Worm (Caenorhabditis elegans) whole organism, L3 larva: ENCODE data around the gene sri-66.

Experiments
- ama-1 ChIP-seq: fragments of 150-350 bp; optimal IDR thresholded peaks from 2 replicates; lab custom pipeline; 2018
- ceh-16 ChIP-seq: sonication (generic microtip); optimal IDR thresholded peaks from 2 replicates; lab custom pipeline; 2017; ENCODE audit warnings: missing biosample characterization, missing genetic modification characterization
- ceh-28 ChIP-seq: fragments of 150-350 bp; optimal IDR thresholded peaks from 2 replicates; lab custom pipeline; 2014; ENCODE audit warnings: missing biosample characterization, missing genetic modification reagents, missing genetic modification characterization
- ceh-82 ChIP-seq: fragments of 150-350 bp; optimal IDR thresholded peaks from 2 replicates; lab custom pipeline; 2014; ENCODE audit warnings: missing biosample characterization, missing genetic modification characterization
- egl-27 ChIP-seq: sonication (generic microtip); optimal IDR thresholded peaks from 4 replicates; lab custom pipeline; 2017; ENCODE audit warnings: missing biosample characterization, missing genetic modification reagents, missing genetic modification characterization
- fkh-10 ChIP-seq: sonication (generic microtip); optimal IDR thresholded peaks from 2 replicates; lab custom pipeline; 2017; ENCODE audit warnings: missing biosample characterization, missing genetic modification reagents, missing genetic modification characterization
- lin-39 ChIP-seq: fragments of 150-350 bp; optimal IDR thresholded peaks from 2 replicates; lab custom pipeline; 2018; ENCODE audit warnings: missing biosample characterization, missing genetic modification reagents, missing genetic modification characterization
- nhr-23 ChIP-seq: fragments of 150-350 bp; optimal IDR thresholded peaks from 2 replicates; lab custom pipeline; 2014; ENCODE audit warnings: missing biosample characterization, missing genetic modification reagents, missing genetic modification characterization
- nhr-77 ChIP-seq: fragments of 150-350 bp; optimal IDR thresholded peaks from 2 replicates; lab custom pipeline; 2014; ENCODE audit warnings: missing biosample characterization, missing genetic modification characterization
- pha-4 ChIP-seq: fragments of 150-350 bp; optimal IDR thresholded peaks from 2 replicates; lab custom pipeline; 2014; ENCODE audit warnings: missing biosample characterization, missing genetic modification reagents, missing genetic modification characterization
- pqm-1 ChIP-seq: fragments of 150-350 bp; optimal IDR thresholded peaks from 2 replicates; lab custom pipeline; 2017; ENCODE audit warnings: missing biosample characterization, missing genetic modification characterization, inconsistent platforms
- snpc-4 ChIP-seq: fragments of 150-350 bp; optimal IDR thresholded peaks from 2 replicates; lab custom pipeline; 2014; ENCODE audit warnings: missing biosample characterization, missing genetic modification characterization
- unc-39 ChIP-seq: sonication (generic microtip); optimal IDR thresholded peaks from 4 replicates; lab custom pipeline; 2017; ENCODE audit warnings: missing biosample characterization, missing genetic modification characterization
- unc-62 ChIP-seq: fragments of 150-350 bp; sonication (generic microtip); optimal IDR thresholded peaks from 4 replicates; lab custom pipeline; 2014; ENCODE audit warnings: missing biosample characterization, missing genetic modification reagents, missing genetic modification characterization

ce11 chrV:17044500-17044899 is 15.6 kb upstream of the sri-66 start, which contains the start of gene F28B1.2:
- TF ChIP-seq lin-39 (no peak), pqm-1 (tag; lab: Kevin White, UChicago) (no peak), ama-1 (lab: Kevin White, UChicago) (no peak), ceh-16 (tag; lab: Kevin White, UChicago) (no peak), ceh-28 (no peak), egl-27 (tag; lab: Kevin White, UChicago) (no peak), snpc-4 (tag; lab: Kevin White, UChicago) (no peak), unc-62 (no peak), nhr-23 (no peak), nhr-77 (no peak), pha-4 (tag; lab: Kevin White, UChicago) (no peak), fkh-10 (GFP tag; lab: Kevin White, UChicago) (no peak), unc-39 (tag; lab: Kevin White, UChicago) (no peak), ceh-82 (no peak)
